Worm (Caenorhabditis elegans) whole organism, L1 larva: ENCODE results near the gene lec-4.

Experiments
- alr-1 ChIP-seq: fragments of 200-800 bp; sonication (Bioruptor generic); optimal IDR thresholded peaks from 2 replicates; lab custom pipeline; 2018; ENCODE audit warnings: borderline replicate concordance, mild to moderate bottlenecking, missing genetic modification characterization, missing compliant biosample characterization
- dsc-1 ChIP-seq: sonication (generic microtip); optimal IDR thresholded peaks from 2 replicates; lab custom pipeline; 2016; ENCODE audit warnings: mild to moderate bottlenecking, missing genetic modification characterization, missing compliant biosample characterization
- efl-1 ChIP-seq, 4 experiments: fragments of 150-350 bp; optimal IDR thresholded peaks in 3 of 4; peaks in 1 of 4; 1 replicate in 1 of 4; 2 replicates in 3 of 4; lab custom pipeline; 2014; ENCODE audit warnings: missing biosample characterization in 2 of 4, missing genetic modification characterization in 2 of 4, missing genetic modification reagents in 2 of 4
- elt-2 ChIP-seq: sonication (generic microtip); optimal IDR thresholded peaks from 2 replicates; lab custom pipeline; 2016; ENCODE audit warnings: missing genetic modification characterization, mild to moderate bottlenecking, inconsistent platforms, missing compliant biosample characterization, missing genetic modification reagents
- lin-15B ChIP-seq: fragments of 150-350 bp; sonication (generic microtip); optimal IDR thresholded peaks from 3 replicates; lab custom pipeline; 2014; ENCODE audit warnings: missing biosample characterization, missing genetic modification characterization
- mep-1 ChIP-seq: fragments of 150-350 bp; optimal IDR thresholded peaks from 2 replicates; lab custom pipeline; 2014; ENCODE audit warnings: missing biosample characterization, missing genetic modification characterization
- nhr-20 ChIP-seq: sonication (generic microtip); optimal IDR thresholded peaks from 2 replicates; lab custom pipeline; 2016; ENCODE audit warnings: mild to moderate bottlenecking, missing genetic modification characterization, missing compliant biosample characterization
- nhr-77 ChIP-seq: fragments of 150-350 bp; optimal IDR thresholded peaks from 2 replicates; lab custom pipeline; 2014; ENCODE audit warnings: missing biosample characterization, missing genetic modification characterization
- tlp-1 ChIP-seq: fragments of 150-350 bp; optimal IDR thresholded peaks from 2 replicates; lab custom pipeline; 2014; ENCODE audit warnings: missing biosample characterization, missing genetic modification characterization
- unc-62 ChIP-seq: fragments of 150-350 bp; optimal IDR thresholded peaks from 2 replicates; lab custom pipeline; 2014; ENCODE audit warnings: missing biosample characterization, missing genetic modification reagents, missing genetic modification characterization
- zag-1 ChIP-seq: fragments of 150-350 bp; optimal IDR thresholded peaks from 2 replicates; lab custom pipeline; 2014; ENCODE audit warnings: missing biosample characterization, missing genetic modification characterization

ce11 chrIII:3809008-3809407, 35.9 kb upstream of the lec-4 start, which contains the start of gene toh-1:
- no peak for TF ChIP-seq unc-62 (GFP tag; lab: Kevin White, UChicago)
- no peak for TF ChIP-seq elt-2 (tag; lab: Kevin White, UChicago)
- peak; percentile 18 for TF ChIP-seq mep-1
- TF ChIP-seq efl-1 (optimal IDR thresholded peaks at IDR 0.05; lab: Kevin White, UChicago) = peak in 1 of 2 experiments; percentile 8
- TF ChIP-seq efl-1 (GFP tag; optimal IDR thresholded peaks at IDR 0.05 in 1 of 2; lab: Kevin White, UChicago) = no peak
- TF ChIP-seq alr-1 (tag; lab: Kevin White, UChicago) = no peak
- no peak for TF ChIP-seq nhr-20 (tag; lab: Kevin White, UChicago)
- no peak for TF ChIP-seq nhr-77 (tag; lab: Kevin White, UChicago)
- TF ChIP-seq lin-15B (tag; lab: Kevin White, UChicago) = no peak
- TF ChIP-seq dsc-1 = no peak
- no peak for TF ChIP-seq tlp-1 (tag; lab: Kevin White, UChicago)
- no peak for TF ChIP-seq zag-1 (tag; lab: Kevin White, UChicago)
